Fruit fly (Drosophila melanogaster) Kc167 (cell line): Measurements from ENCODE around the gene CG18636.

Experiments used
- Myc ChIP-seq: fragments of >200 bp; optimal IDR thresholded peaks from 2 replicates; lab custom pipeline; 2017; ENCODE audit warnings: missing external identifiers
- Sin3A ChIP-seq: fragments of >200 bp; optimal IDR thresholded peaks from 2 replicates; lab custom pipeline; 2018; ENCODE audit warnings: missing external identifiers
- h ChIP-seq: fragments of >200 bp; optimal IDR thresholded peaks from 3 replicates; lab custom pipeline; 2018; ENCODE audit warnings: missing external identifiers
- insv ChIP-seq: fragments of >200 bp; optimal IDR thresholded peaks from 3 replicates; lab custom pipeline; 2018; ENCODE audit warnings: missing external identifiers
- psq ChIP-seq: fragments of >200 bp; optimal IDR thresholded peaks from 2 replicates; lab custom pipeline; 2017; ENCODE audit warnings: missing external identifiers
- ttk ChIP-seq: sonication (Bioruptor generic); optimal IDR thresholded peaks from 2 replicates; lab custom pipeline; 2017; ENCODE audit warnings: missing external identifiers

The CG18636 gene

dm6 chr2L:14784498-14784897 is at the start of gene CG18636:
CG18636 (minus strand) TSS chr2L:14784598.
- no peak for TF ChIP-seq psq
- no peak for TF ChIP-seq insv
- TF ChIP-seq h (lab: Kevin White, UChicago): no peak
- TF ChIP-seq Myc (lab: Kevin White, UChicago): no peak
- no peak for TF ChIP-seq Sin3A (lab: Kevin White, UChicago)
- TF ChIP-seq ttk (lab: Kevin White, UChicago): no peak

- no peak for TF ChIP-seq psq
- TF ChIP-seq ttk (lab: Kevin White, UChicago): no peak
- TF ChIP-seq Myc (lab: Kevin White, UChicago): no peak
- TF ChIP-seq Sin3A (lab: Kevin White, UChicago): no peak
Measured at dm6 chr2L:14810461-14810860, 26.1 kb upstream of the CG18636 start, which contains the start of gene CG33309. CG33309 (plus strand) TSS chr2L:14810761.

- TF ChIP-seq ttk (lab: Kevin White, UChicago): no peak
- TF ChIP-seq Myc (lab: Kevin White, UChicago): no peak
Measured at dm6 chr2L:14802034-14802433, 17.6 kb upstream of the CG18636 start, which contains the start of gene CG33308. CG33308 (plus strand) TSS chr2L:14802334.

- TF ChIP-seq Myc (lab: Kevin White, UChicago): no peak
- no peak for TF ChIP-seq insv
- no peak for TF ChIP-seq ttk (lab: Kevin White, UChicago)
- TF ChIP-seq psq: no peak
- TF ChIP-seq Sin3A (lab: Kevin White, UChicago): no peak
- no peak for TF ChIP-seq h (lab: Kevin White, UChicago)
Measured at dm6 chr2L:14797554-14797953, 13.2 kb upstream of the CG18636 start.

dm6 chr2L:14796542-14796941 is 12.1 kb upstream of the CG18636 start, which contains the start of gene CG18420:
CG18420 (minus strand) TSS chr2L:14796642.
- TF ChIP-seq psq: no peak
- TF ChIP-seq h (lab: Kevin White, UChicago): no peak
- no peak for TF ChIP-seq ttk (lab: Kevin White, UChicago)
- no peak for TF ChIP-seq insv
- no peak for TF ChIP-seq Sin3A (lab: Kevin White, UChicago)
- TF ChIP-seq Myc (lab: Kevin White, UChicago): no peak

dm6 chr2L:14774713-14775112 is 9.7 kb downstream of the CG18636 start, which contains the start of gene CG4650:
CG4650 (minus strand) TSS chr2L:14774981.
- TF ChIP-seq psq (no peak), h (lab: Kevin White, UChicago) (no peak), Sin3A (lab: Kevin White, UChicago) (no peak), ttk (lab: Kevin White, UChicago) (no peak)

- TF ChIP-seq ttk (lab: Kevin White, UChicago): no peak
- TF ChIP-seq insv: no peak
- TF ChIP-seq h (lab: Kevin White, UChicago): no peak
- TF ChIP-seq psq: no peak
- no peak for TF ChIP-seq Myc (lab: Kevin White, UChicago)
- no peak for TF ChIP-seq Sin3A (lab: Kevin White, UChicago)
Measured at dm6 chr2L:14765608-14766007, 18.8 kb downstream of the CG18636 start, which contains the start of gene CG4701. CG4701 (plus strand) TSS chr2L:14765908.

- TF ChIP-seq insv (no peak), h (lab: Kevin White, UChicago) (no peak), ttk (lab: Kevin White, UChicago) (no peak), Myc (lab: Kevin White, UChicago) (no peak), Sin3A (lab: Kevin White, UChicago) (no peak), psq (no peak)
Measured at dm6 chr2L:14762465-14762864, 21.9 kb downstream of the CG18636 start, which contains the start of gene CSN1a. CSN1a (plus strand) TSS chr2L:14762765.

- TF ChIP-seq ttk (lab: Kevin White, UChicago) (no peak), insv (no peak), h (lab: Kevin White, UChicago) (no peak), psq (no peak), Sin3A (lab: Kevin White, UChicago) (no peak), Myc (lab: Kevin White, UChicago) (no peak)
Measured at dm6 chr2L:14760467-14760866, 23.9 kb downstream of the CG18636 start, which contains the start of gene CG4691. CG4691 (plus strand) TSS chr2L:14760767.

dm6 chr2L:14746068-14746467 is 38.3 kb downstream of the CG18636 start:
- TF ChIP-seq ttk (lab: Kevin White, UChicago) (no peak), h (lab: Kevin White, UChicago) (no peak), Sin3A (lab: Kevin White, UChicago) (no peak), insv (no peak), psq (no peak), Myc (lab: Kevin White, UChicago) (no peak)

dm6 chr2L:14745068-14745467 is 39.3 kb downstream of the CG18636 start, which contains the start of gene CG42587:
CG42587 (minus strand) TSS chr2L:14745210.
- TF ChIP-seq Myc (lab: Kevin White, UChicago) (no peak), Sin3A (lab: Kevin White, UChicago) (no peak), ttk (lab: Kevin White, UChicago) (no peak), insv (no peak), h (lab: Kevin White, UChicago) (no peak), psq (no peak)

- TF ChIP-seq Myc (lab: Kevin White, UChicago) (no peak), h (lab: Kevin White, UChicago) (no peak), insv (no peak), Sin3A (lab: Kevin White, UChicago) (no peak), psq (no peak), ttk (lab: Kevin White, UChicago) (no peak)
Measured at dm6 chr2L:14744121-14744520, 40.3 kb downstream of the CG18636 start, which contains the start of gene CG42681. CG42681 (plus strand) TSS chr2L:14744421.

- TF ChIP-seq Myc (lab: Kevin White, UChicago) (no peak), Sin3A (lab: Kevin White, UChicago) (no peak), psq (no peak), h (lab: Kevin White, UChicago) (no peak), insv (no peak), ttk (lab: Kevin White, UChicago) (no peak)
Measured at dm6 chr2L:14743337-14743736, 41.1 kb downstream of the CG18636 start.
